Worm (Caenorhabditis elegans): Measurements from ENCODE around the gene sra-1.

DNA sequence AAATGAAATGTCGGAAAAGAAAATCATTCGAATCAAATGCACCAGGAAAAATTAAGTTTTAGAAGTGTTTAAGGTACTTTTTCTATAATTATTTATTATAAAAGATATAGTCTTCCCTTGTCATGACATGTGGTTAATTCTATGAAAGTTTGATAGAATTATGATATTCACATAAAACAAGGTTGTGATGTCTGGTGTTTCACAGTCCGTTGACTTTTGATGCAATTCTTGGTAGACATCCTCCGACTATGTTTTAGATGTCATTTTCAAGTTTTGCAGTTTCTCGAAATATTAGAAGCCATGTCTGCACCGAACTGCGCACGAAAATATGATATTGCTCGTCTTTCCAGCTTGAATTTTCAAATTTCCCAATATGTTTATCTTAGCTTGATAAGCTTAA lies 22.9 kb upstream of the sra-1 start, which contains the start of gene sra-7:
- TF ChIP-seq lsy-2 (tag; optimal IDR thresholded peaks at IDR 0.05): no peak
- TF ChIP-seq ztf-11 (tag; optimal IDR thresholded peaks at IDR 0.05): no peak
- no peak for TF ChIP-seq snpc-4 (tag; optimal IDR thresholded peaks at IDR 0.05)
- no peak for TF ChIP-seq blmp-1 (tag; optimal IDR thresholded peaks at IDR 0.05)
- no peak for TF ChIP-seq mep-1 (tag; optimal IDR thresholded peaks at IDR 0.05)
- no peak for TF ChIP-seq ceh-43 (GFP tag; optimal IDR thresholded peaks at IDR 0.05)
- TF ChIP-seq nhr-237 (tag; optimal IDR thresholded peaks at IDR 0.05): no peak
- TF ChIP-seq unc-62 (GFP tag; optimal IDR thresholded peaks at IDR 0.05): no peak
- no peak for TF ChIP-seq unc-39 (tag; optimal IDR thresholded peaks at IDR 0.05)

Data from whole organism, mixed stage, embryonic.